Worm (Caenorhabditis elegans): Measurements from ENCODE around the gene nhr-231.

DNA sequence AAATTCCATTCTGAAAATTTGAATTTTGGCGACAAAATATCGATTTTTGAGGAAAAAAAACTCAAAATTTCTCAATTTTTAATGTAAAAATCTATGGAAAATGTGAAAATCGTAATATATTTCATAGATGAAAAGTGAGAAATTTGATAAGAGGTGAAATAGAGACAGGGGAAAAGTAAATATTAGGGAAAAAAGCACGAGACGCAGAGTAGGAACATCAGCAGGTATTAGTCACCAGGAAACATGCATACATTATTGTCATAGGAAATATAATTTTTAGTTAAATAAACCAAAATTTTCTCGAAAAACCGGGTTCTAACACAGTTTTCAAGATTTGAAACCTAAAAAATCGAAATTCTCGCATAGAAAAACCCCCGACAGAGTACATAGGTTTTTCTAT is 10.1 kb downstream of the nhr-231 start, which contains the start of gene nhr-170:
- no peak for TF ChIP-seq mdl-1 (tag; optimal IDR thresholded peaks at IDR 0.05)
- TF ChIP-seq ceh-82 (tag; optimal IDR thresholded peaks at IDR 0.05): no peak
- no peak for TF ChIP-seq nhr-77 (tag; optimal IDR thresholded peaks at IDR 0.05)
- no peak for TF ChIP-seq unc-62 (GFP tag; optimal IDR thresholded peaks at IDR 0.05)
- no peak for TF ChIP-seq nfya-1 (tag; optimal IDR thresholded peaks at IDR 0.05; ENCODE audit: insufficient read depth)
- TF ChIP-seq nhr-25 (tag; optimal IDR thresholded peaks at IDR 0.05): no peak
- no peak for TF ChIP-seq pqm-1 (tag; optimal IDR thresholded peaks at IDR 0.05)
- TF ChIP-seq lin-15B (tag; optimal IDR thresholded peaks at IDR 0.05): no peak
